Worm (Caenorhabditis elegans) whole organism, L2 larva: ENCODE measurements around the gene dkf-2.
A peak's percentile ranks its signal among the peaks of the same experiment; 100 is the strongest.

Experiments used
- aly-2 ChIP-seq: fragments of 150-350 bp; optimal IDR thresholded peaks from 2 replicates; lab custom pipeline; 2014; ENCODE audit warnings: missing biosample characterization, missing genetic modification characterization
- ama-1 ChIP-seq: fragments of 150-350 bp; optimal IDR thresholded peaks from 2 replicates; lab custom pipeline; 2018; ENCODE audit warnings: inconsistent platforms
- blmp-1 ChIP-seq: sonication (generic microtip); optimal IDR thresholded peaks from 2 replicates; lab custom pipeline; 2017; ENCODE audit warnings: missing genetic modification characterization, mild to moderate bottlenecking, missing compliant biosample characterization, antibody characterized with exemption, moderate library complexity; ENCODE audit not compliant: insufficient read depth
- egl-27 ChIP-seq: sonication (generic microtip); optimal IDR thresholded peaks from 3 replicates; lab custom pipeline; 2017; ENCODE audit warnings: missing biosample characterization, missing genetic modification reagents, missing genetic modification characterization
- mab-5 ChIP-seq: fragments of 150-350 bp; optimal IDR thresholded peaks from 2 replicates; lab custom pipeline; 2014; ENCODE audit warnings: missing biosample characterization, missing genetic modification characterization
- skn-1 ChIP-seq: sonication (generic microtip); optimal IDR thresholded peaks from 2 replicates; lab custom pipeline; 2017; ENCODE audit warnings: missing biosample characterization, missing genetic modification characterization
- unc-62 ChIP-seq: fragments of 150-350 bp; optimal IDR thresholded peaks from 2 replicates; lab custom pipeline; 2014; ENCODE audit warnings: missing biosample characterization, missing genetic modification reagents, missing genetic modification characterization

ce11 chrV:16814541-16815207, 67.3 kb downstream of the dkf-2 start:
- TF ChIP-seq aly-2 (tag; lab: Kevin White, UChicago) = no peak
- TF ChIP-seq ama-1 (lab: Kevin White, UChicago) = no peak
- TF ChIP-seq blmp-1 (tag; lab: Kevin White, UChicago) = no peak
- TF ChIP-seq egl-27 = no peak
- TF ChIP-seq skn-1 (tag; lab: Kevin White, UChicago) = no peak
- TF ChIP-seq mab-5 = peak; percentile 42
- no peak for TF ChIP-seq unc-62 (GFP tag; lab: Kevin White, UChicago)
